Worm (Caenorhabditis elegans): ENCODE measurements around the gene lgc-58.

Gene lgc-58

ce11 chrX:6064385-6064784 is 10.9 kb upstream of the lgc-58 start:
- TF ChIP-seq ceh-82 (tag; optimal IDR thresholded peaks at IDR 0.05), result no peak
- TF ChIP-seq tbx-2 (tag; optimal IDR thresholded peaks at IDR 0.05), result no peak
- TF ChIP-seq mab-9 (GFP tag; IDR thresholded peaks at IDR 0.05), result no peak
- no peak for TF ChIP-seq fos-1 (tag; optimal IDR thresholded peaks at IDR 0.05)
- no peak for TF ChIP-seq alr-1 (tag; optimal IDR thresholded peaks at IDR 0.05; ENCODE audit: borderline replicate concordance)
- TF ChIP-seq egl-13 (tag; optimal IDR thresholded peaks at IDR 0.05), result no peak
- TF ChIP-seq blmp-1 (tag; optimal IDR thresholded peaks at IDR 0.05), result peak; percentile 86

ce11 chrX:6065936-6066452 is 9.3 kb upstream of the lgc-58 start, which contains the start of gene ptr-4:
Gene ptr-4 (minus strand): TSS chrX:6065986.
- TF ChIP-seq ztf-11 (tag; optimal IDR thresholded peaks at IDR 0.05) (no peak), ets-5 (GFP tag; IDR thresholded peaks at IDR 0.05) (no peak), tbx-2 (tag; optimal IDR thresholded peaks at IDR 0.05) (no peak), ama-1 (optimal IDR thresholded peaks at IDR 0.05) (no peak), snu-23 (GFP tag; optimal IDR thresholded peaks at IDR 0.05) (no peak), lsy-2 (tag; optimal IDR thresholded peaks at IDR 0.05) (no peak), sup-37 (GFP tag; optimal IDR thresholded peaks at IDR 0.05) (no peak), ceh-8 (GFP tag; optimal IDR thresholded peaks at IDR 0.05) (no peak), unc-30 (tag; optimal IDR thresholded peaks at IDR 0.05) (no peak), nhr-20 (tag; optimal IDR thresholded peaks at IDR 0.05) (no peak), jun-1 (tag; optimal IDR thresholded peaks at IDR 0.05) (no peak), swsn-7 (tag; optimal IDR thresholded peaks at IDR 0.05) (no peak), elt-3 (tag; optimal IDR thresholded peaks at IDR 0.05) (no peak)

- no peak for TF ChIP-seq lin-15B (tag; optimal IDR thresholded peaks at IDR 0.05)
- TF ChIP-seq snu-23 (GFP tag; optimal IDR thresholded peaks at IDR 0.05), result no peak
- peak; percentile 63 for TF ChIP-seq blmp-1 (tag; optimal IDR thresholded peaks at IDR 0.05)
Measured at ce11 chrX:6066618-6067017, 8.7 kb upstream of the lgc-58 start.

ce11 chrX:6081793-6082192 is 6.5 kb downstream of the lgc-58 start:
- TF ChIP-seq elt-2 (tag; optimal IDR thresholded peaks at IDR 0.05) (peak; percentile 38), tlp-1 (tag; optimal IDR thresholded peaks at IDR 0.05) (no peak), sox-4 (tag; optimal IDR thresholded peaks at IDR 0.05) (no peak), blmp-1 (tag; optimal IDR thresholded peaks at IDR 0.05) (peak; percentile 44), lin-35 (GFP tag; optimal IDR thresholded peaks at IDR 0.05) (peak in 1 of 2 experiments; percentile 14), elt-3 (tag; optimal IDR thresholded peaks at IDR 0.05) (peak in 3 of 6 experiments; percentile 41 to 72 (median 66)), nhr-85 (tag) (no peak), nhr-20 (tag; optimal IDR thresholded peaks at IDR 0.05) (peak; percentile 15), lin-14 (GFP tag; optimal IDR thresholded peaks at IDR 0.05) (peak; percentile 48)

- TF ChIP-seq C16A3.4 (tag; optimal IDR thresholded peaks at IDR 0.05) (no peak), unc-98 (GFP tag; IDR thresholded peaks at IDR 0.05) (no peak), lin-13 (GFP tag; optimal IDR thresholded peaks at IDR 0.05) (no peak), Y116A8C.19 (tag; optimal IDR thresholded peaks at IDR 0.05; ENCODE audit: borderline replicate concordance) (no peak)
Measured at ce11 chrX:6082660-6083059, 7.4 kb downstream of the lgc-58 start, which contains the start of gene C45B2.3. Gene C45B2.3 (plus strand): TSS chrX:6082960.

ce11 chrX:6084439-6084838 is 9.1 kb downstream of the lgc-58 start, which contains the start of gene C45B2.2:
Gene C45B2.2 (plus strand): TSS chrX:6084739.
- TF ChIP-seq grh-1 (GFP tag; IDR thresholded peaks at IDR 0.05) (no peak), fos-1 (tag; optimal IDR thresholded peaks at IDR 0.05) (no peak), lsy-2 (tag; optimal IDR thresholded peaks at IDR 0.05) (no peak), ets-5 (GFP tag; IDR thresholded peaks at IDR 0.05) (no peak), mep-1 (tag; optimal IDR thresholded peaks at IDR 0.05) (no peak)
